Worm (Caenorhabditis elegans) whole organism, L3 larva: ENCODE results near the gene lgc-17.

Experiments
- R02D3.7 ChIP-seq: fragments of 150-350 bp; optimal IDR thresholded peaks from 2 replicates; lab custom pipeline; 2014; ENCODE audit warnings: missing biosample characterization, missing genetic modification characterization
- ZK546.5 ChIP-seq: sonication (generic microtip); optimal IDR thresholded peaks from 2 replicates; lab custom pipeline; 2017; ENCODE audit warnings: missing biosample characterization, missing genetic modification characterization
- aly-2 ChIP-seq: fragments of 150-350 bp; optimal IDR thresholded peaks from 2 replicates; lab custom pipeline; 2014; ENCODE audit warnings: missing biosample characterization, missing genetic modification characterization
- ama-1 ChIP-seq: fragments of 150-350 bp; optimal IDR thresholded peaks from 2 replicates; lab custom pipeline; 2018
- ceh-16 ChIP-seq: sonication (generic microtip); optimal IDR thresholded peaks from 2 replicates; lab custom pipeline; 2017; ENCODE audit warnings: missing biosample characterization, missing genetic modification characterization
- ceh-28 ChIP-seq: fragments of 150-350 bp; optimal IDR thresholded peaks from 2 replicates; lab custom pipeline; 2014; ENCODE audit warnings: missing biosample characterization, missing genetic modification reagents, missing genetic modification characterization
- ceh-9 ChIP-seq: sonication (generic microtip); optimal IDR thresholded peaks from 2 replicates; lab custom pipeline; 2018; ENCODE audit warnings: missing biosample characterization, missing genetic modification characterization
- egl-27 ChIP-seq: sonication (generic microtip); optimal IDR thresholded peaks from 4 replicates; lab custom pipeline; 2017; ENCODE audit warnings: missing biosample characterization, missing genetic modification reagents, missing genetic modification characterization
- egl-5 ChIP-seq: fragments of 150-350 bp; optimal IDR thresholded peaks from 2 replicates; lab custom pipeline; 2017; ENCODE audit warnings: missing biosample characterization, missing genetic modification reagents, missing genetic modification characterization, inconsistent platforms
- elt-1 ChIP-seq: fragments of 150-350 bp; optimal IDR thresholded peaks from 2 replicates; lab custom pipeline; 2014; ENCODE audit warnings: missing biosample characterization, missing genetic modification characterization
- elt-2 ChIP-seq: sonication (generic microtip); optimal IDR thresholded peaks from 2 replicates; lab custom pipeline; 2016; ENCODE audit warnings: missing genetic modification reagents, mild to moderate bottlenecking, missing genetic modification characterization, missing compliant biosample characterization
- eor-1 ChIP-seq, 2 experiments: fragments of 150-350 bp; optimal IDR thresholded peaks; 2 replicates each; lab custom pipeline; 2014 to 2018; ENCODE audit warnings: missing biosample characterization in 2 of 2, missing genetic modification characterization in 2 of 2
- fkh-10 ChIP-seq: sonication (generic microtip); optimal IDR thresholded peaks from 2 replicates; lab custom pipeline; 2017; ENCODE audit warnings: missing biosample characterization, missing genetic modification reagents, missing genetic modification characterization
- fkh-2 ChIP-seq: fragments of 150-350 bp; optimal IDR thresholded peaks from 2 replicates; lab custom pipeline; 2014; ENCODE audit warnings: missing biosample characterization, missing genetic modification reagents, missing genetic modification characterization
- fos-1 ChIP-seq: fragments of 150-350 bp; optimal IDR thresholded peaks from 2 replicates; lab custom pipeline; 2014; ENCODE audit warnings: missing biosample characterization, missing genetic modification characterization
- hmg-11 ChIP-seq: sonication (generic microtip); optimal IDR thresholded peaks from 2 replicates; lab custom pipeline; 2016; ENCODE audit warnings: missing genetic modification characterization, missing compliant biosample characterization
- jun-1 ChIP-seq: fragments of 150-350 bp; optimal IDR thresholded peaks from 2 replicates; lab custom pipeline; 2014; ENCODE audit warnings: missing biosample characterization, missing genetic modification reagents, missing genetic modification characterization
- lin-39 ChIP-seq: fragments of 150-350 bp; optimal IDR thresholded peaks from 2 replicates; lab custom pipeline; 2018; ENCODE audit warnings: missing biosample characterization, missing genetic modification reagents, missing genetic modification characterization
- lsy-12 ChIP-seq: sonication (generic microtip); optimal IDR thresholded peaks from 2 replicates; lab custom pipeline; 2016; ENCODE audit warnings: mild to moderate bottlenecking, missing genetic modification characterization, missing compliant biosample characterization
- mdl-1 ChIP-seq: fragments of 150-350 bp; optimal IDR thresholded peaks from 2 replicates; lab custom pipeline; 2014; ENCODE audit warnings: missing biosample characterization, missing genetic modification characterization
- mml-1 ChIP-seq: fragments of 150-350 bp; sonication (generic microtip); optimal IDR thresholded peaks from 3 replicates; lab custom pipeline; 2014; ENCODE audit warnings: missing biosample characterization, missing genetic modification characterization
- nfya-1 ChIP-seq: sonication (generic microtip); optimal IDR thresholded peaks from 2 replicates; lab custom pipeline; 2017; ENCODE audit warnings: missing genetic modification characterization, mild to moderate bottlenecking, missing compliant biosample characterization, antibody characterized with exemption, moderate library complexity; ENCODE audit not compliant: insufficient read depth
- nhr-11 ChIP-seq: fragments of 150-350 bp; optimal IDR thresholded peaks from 2 replicates; lab custom pipeline; 2014; ENCODE audit warnings: missing biosample characterization, missing genetic modification characterization
- nhr-12 ChIP-seq: fragments of 150-350 bp; optimal IDR thresholded peaks from 2 replicates; lab custom pipeline; 2014; ENCODE audit warnings: missing biosample characterization, missing genetic modification characterization
- nhr-23 ChIP-seq: fragments of 150-350 bp; optimal IDR thresholded peaks from 2 replicates; lab custom pipeline; 2014; ENCODE audit warnings: missing biosample characterization, missing genetic modification reagents, missing genetic modification characterization
- nhr-25 ChIP-seq: sonication (generic microtip); optimal IDR thresholded peaks from 2 replicates; lab custom pipeline; 2017; ENCODE audit warnings: missing biosample characterization, missing genetic modification characterization
- nhr-28 ChIP-seq: fragments of 150-350 bp; optimal IDR thresholded peaks from 2 replicates; lab custom pipeline; 2014; ENCODE audit warnings: missing biosample characterization, missing genetic modification characterization
- nhr-67 ChIP-seq: fragments of 150-350 bp; optimal IDR thresholded peaks from 2 replicates; lab custom pipeline; 2014; ENCODE audit warnings: missing biosample characterization, missing genetic modification characterization
- nhr-76 ChIP-seq: fragments of 150-350 bp; sonication (generic microtip); optimal IDR thresholded peaks from 5 replicates; lab custom pipeline; 2014; ENCODE audit warnings: missing biosample characterization, missing genetic modification characterization
- nhr-77 ChIP-seq: fragments of 150-350 bp; optimal IDR thresholded peaks from 2 replicates; lab custom pipeline; 2014; ENCODE audit warnings: missing biosample characterization, missing genetic modification characterization
- pqm-1 ChIP-seq: fragments of 150-350 bp; optimal IDR thresholded peaks from 2 replicates; lab custom pipeline; 2017; ENCODE audit warnings: missing biosample characterization, missing genetic modification characterization, inconsistent platforms
- skn-1 ChIP-seq: fragments of 150-350 bp; optimal IDR thresholded peaks from 2 replicates; lab custom pipeline; 2014; ENCODE audit warnings: missing biosample characterization, missing genetic modification characterization
- snpc-4 ChIP-seq: fragments of 150-350 bp; optimal IDR thresholded peaks from 2 replicates; lab custom pipeline; 2014; ENCODE audit warnings: missing biosample characterization, missing genetic modification characterization
- tbx-2 ChIP-seq: sonication (generic microtip); optimal IDR thresholded peaks from 2 replicates; lab custom pipeline; 2016; ENCODE audit warnings: mild to moderate bottlenecking, missing genetic modification characterization, missing compliant biosample characterization
- unc-62 ChIP-seq: fragments of 150-350 bp; sonication (generic microtip); optimal IDR thresholded peaks from 4 replicates; lab custom pipeline; 2014; ENCODE audit warnings: missing biosample characterization, missing genetic modification reagents, missing genetic modification characterization
- ztf-11 ChIP-seq: fragments of 150-350 bp; optimal IDR thresholded peaks from 2 replicates; lab custom pipeline; 2014; ENCODE audit warnings: missing biosample characterization, missing genetic modification characterization

Gene lgc-17

ce11 chrX:12121285-12121684 lies at the start of gene lgc-17:
Gene lgc-17, plus strand, starts transcription at chrX:12121585.
- TF ChIP-seq unc-62 (GFP tag; lab: Kevin White, UChicago), result no peak
- TF ChIP-seq elt-1, result no peak
- TF ChIP-seq ztf-11 (tag; lab: Kevin White, UChicago), result no peak
- no peak for TF ChIP-seq skn-1 (tag; lab: Kevin White, UChicago)
- no peak for TF ChIP-seq aly-2
- no peak for TF ChIP-seq nhr-23 (tag; lab: Kevin White, UChicago)
- TF ChIP-seq nhr-28, result no peak
- no peak for TF ChIP-seq egl-27 (tag; lab: Kevin White, UChicago)
- no peak for TF ChIP-seq tbx-2 (tag; lab: Kevin White, UChicago)
- no peak for TF ChIP-seq ceh-16 (tag; lab: Kevin White, UChicago)
- TF ChIP-seq pqm-1 (tag; lab: Kevin White, UChicago), result no peak
- TF ChIP-seq nhr-67 (tag; lab: Kevin White, UChicago), result no peak
- TF ChIP-seq snpc-4, result no peak
- TF ChIP-seq nhr-11 (tag; lab: Kevin White, UChicago), result no peak

- TF ChIP-seq nhr-77 (tag; lab: Kevin White, UChicago) (no peak), fkh-10 (no peak), tbx-2 (tag; lab: Kevin White, UChicago) (no peak), ztf-11 (tag; lab: Kevin White, UChicago) (no peak), ceh-16 (tag; lab: Kevin White, UChicago) (no peak), elt-2 (tag; lab: Kevin White, UChicago) (no peak), lsy-12 (tag; lab: Kevin White, UChicago) (no peak), fkh-2 (tag; lab: Kevin White, UChicago) (no peak), jun-1 (tag; lab: Kevin White, UChicago) (no peak), hmg-11 (no peak), mdl-1 (tag; lab: Kevin White, UChicago) (no peak), nhr-12 (tag; lab: Kevin White, UChicago) (no peak), nhr-11 (tag; lab: Kevin White, UChicago) (no peak), nhr-76 (tag; lab: Kevin White, UChicago) (no peak), R02D3.7 (tag; lab: Kevin White, UChicago) (no peak), skn-1 (tag; lab: Kevin White, UChicago) (no peak), fos-1 (tag; lab: Kevin White, UChicago) (no peak)
Observed at ce11 chrX:12073764-12074163, 47.6 kb upstream of the lgc-17 start, which contains the start of gene tmem-145. Gene tmem-145, minus strand, starts transcription at chrX:12073864.

ce11 chrX:12080581-12081162 lies 40.7 kb upstream of the lgc-17 start:
- no peak for TF ChIP-seq nhr-76 (tag; lab: Kevin White, UChicago)
- TF ChIP-seq mml-1 (tag; lab: Kevin White, UChicago), result no peak
- no peak for TF ChIP-seq ZK546.5 (tag; lab: Kevin White, UChicago)
- no peak for TF ChIP-seq mdl-1 (tag; lab: Kevin White, UChicago)
- TF ChIP-seq nhr-77 (tag; lab: Kevin White, UChicago), result no peak
- TF ChIP-seq lin-39 (tag; lab: Kevin White, UChicago), result no peak
- no peak for TF ChIP-seq ceh-28 (tag; lab: Kevin White, UChicago)
- peak; percentile 71 for TF ChIP-seq nhr-25 (tag; lab: Kevin White, UChicago)
- peak; percentile 43 for TF ChIP-seq nfya-1
- no peak for TF ChIP-seq egl-5
- TF ChIP-seq ama-1 (lab: Kevin White, UChicago), result no peak
- peak; percentile 24 for TF ChIP-seq nhr-23 (tag; lab: Kevin White, UChicago)
- no peak for TF ChIP-seq ceh-9 (tag; lab: Kevin White, UChicago)

- TF ChIP-seq unc-62 (GFP tag; lab: Kevin White, UChicago), result no peak
- TF ChIP-seq eor-1 (tag; optimal IDR thresholded peaks at IDR 0.05; lab: Kevin White, UChicago), result no peak
- peak; percentile 66 for TF ChIP-seq elt-1
Observed at ce11 chrX:12081250-12081649, 40.1 kb upstream of the lgc-17 start.
